Worm (Caenorhabditis elegans) whole organism, L1 larva: ENCODE results near the gene F10A3.12.

Source experiments
- C04F5.9 ChIP-seq: sonication (generic microtip); optimal IDR thresholded peaks from 2 replicates; lab custom pipeline; 2016; ENCODE audit warnings: missing genetic modification characterization, missing compliant biosample characterization
- C16A3.4 ChIP-seq: fragments of 150-350 bp; optimal IDR thresholded peaks from 2 replicates; lab custom pipeline; 2014; ENCODE audit warnings: missing biosample characterization, missing genetic modification characterization
- C34B4.2 ChIP-seq: sonication (generic microtip); optimal IDR thresholded peaks from 2 replicates; lab custom pipeline; 2017; ENCODE audit warnings: mild to moderate bottlenecking, missing genetic modification characterization, missing compliant biosample characterization
- alr-1 ChIP-seq: fragments of 200-800 bp; sonication (Bioruptor generic); optimal IDR thresholded peaks from 2 replicates; lab custom pipeline; 2018; ENCODE audit warnings: borderline replicate concordance, mild to moderate bottlenecking, missing genetic modification characterization, missing compliant biosample characterization
- aly-2 ChIP-seq: fragments of 150-350 bp; optimal IDR thresholded peaks from 2 replicates; lab custom pipeline; 2014; ENCODE audit warnings: missing biosample characterization, missing genetic modification characterization
- ama-1 ChIP-seq: fragments of 150-350 bp; optimal IDR thresholded peaks from 2 replicates; lab custom pipeline; 2014
- ceh-63 ChIP-seq: fragments of 200-800 bp; sonication (Bioruptor generic); optimal IDR thresholded peaks from 2 replicates; lab custom pipeline; 2018; ENCODE audit warnings: mild to moderate bottlenecking, missing genetic modification characterization, missing compliant biosample characterization
- ceh-8 ChIP-seq: fragments of 200-800 bp; sonication (Bioruptor generic); optimal IDR thresholded peaks from 2 replicates; lab custom pipeline; 2018; ENCODE audit warnings: mild to moderate bottlenecking, missing genetic modification characterization, moderate library complexity, missing compliant biosample characterization
- ceh-90 ChIP-seq: sonication (generic microtip); optimal IDR thresholded peaks from 2 replicates; lab custom pipeline; 2016; ENCODE audit warnings: missing genetic modification characterization, missing compliant biosample characterization
- dsc-1 ChIP-seq: sonication (generic microtip); optimal IDR thresholded peaks from 2 replicates; lab custom pipeline; 2016; ENCODE audit warnings: mild to moderate bottlenecking, missing genetic modification characterization, missing compliant biosample characterization
- efl-1 ChIP-seq, 4 experiments: fragments of 150-350 bp; optimal IDR thresholded peaks in 3 of 4; peaks in 1 of 4; 1 replicate in 1 of 4; 2 replicates in 3 of 4; lab custom pipeline; 2014; ENCODE audit warnings: missing biosample characterization in 2 of 4, missing genetic modification characterization in 2 of 4, missing genetic modification reagents in 2 of 4
- egl-27 ChIP-seq, 2 experiments: fragments of 150-350 bp in 1 of 2; sonication (generic microtip); optimal IDR thresholded peaks; 3 replicates each; lab custom pipeline; 2017 to 2018; ENCODE audit warnings: missing biosample characterization in 2 of 2, missing genetic modification characterization in 2 of 2, missing genetic modification reagents in 2 of 2
- elt-3 ChIP-seq, 6 experiments: fragments of 150-350 bp in 1 of 6; sonication (generic microtip); optimal IDR thresholded peaks; 2 replicates each; lab custom pipeline; 2017 to 2018; ENCODE audit warnings: missing biosample characterization in 6 of 6, missing genetic modification characterization in 6 of 6, inconsistent platforms in 1 of 6
- ets-5 ChIP-seq: fragments of 200-800 bp; sonication (Bioruptor generic); IDR thresholded peaks from 2 replicates; pipeline ENCODE4 v1.3.6; 2022; ENCODE audit warnings: missing genetic modification characterization, missing compliant biosample characterization
- fkh-4 ChIP-seq: sonication (generic microtip); optimal IDR thresholded peaks from 2 replicates; lab custom pipeline; 2016; ENCODE audit warnings: missing compliant biosample characterization, missing genetic modification characterization, borderline replicate concordance
- grh-1 ChIP-seq: fragments of 200-800 bp; sonication (Bioruptor generic); IDR thresholded peaks from 2 replicates; pipeline ENCODE4 v1.3.6; 2022; ENCODE audit warnings: missing genetic modification reagents, missing genetic modification characterization, missing compliant biosample characterization
- hlh-17 ChIP-seq: fragments of 200-800 bp; sonication (Bioruptor generic); optimal IDR thresholded peaks from 2 replicates; lab custom pipeline; 2018; ENCODE audit warnings: missing genetic modification characterization, mild to moderate bottlenecking, missing compliant biosample characterization, moderate library complexity, borderline replicate concordance
- hpl-2 ChIP-seq: fragments of 150-350 bp; optimal IDR thresholded peaks from 2 replicates; lab custom pipeline; 2014; ENCODE audit warnings: missing biosample characterization, missing genetic modification reagents, missing genetic modification characterization
- lin-13 ChIP-seq: fragments of 150-350 bp; optimal IDR thresholded peaks from 2 replicates; lab custom pipeline; 2014; ENCODE audit warnings: missing biosample characterization, missing genetic modification reagents, missing genetic modification characterization
- lir-3 ChIP-seq: sonication (generic microtip); optimal IDR thresholded peaks from 2 replicates; lab custom pipeline; 2016; ENCODE audit warnings: mild to moderate bottlenecking, missing genetic modification characterization, moderate library complexity, missing compliant biosample characterization; ENCODE audit not compliant: poor library complexity
- mdl-1 ChIP-seq, 2 experiments: fragments of 150-350 bp; optimal IDR thresholded peaks; 2 replicates each; lab custom pipeline; 2014 to 2017; ENCODE audit warnings: missing biosample characterization in 2 of 2, missing genetic modification characterization in 2 of 2, inconsistent platforms in 1 of 2
- mef-2 ChIP-seq: fragments of 150-350 bp; optimal IDR thresholded peaks from 2 replicates; lab custom pipeline; 2014; ENCODE audit warnings: missing biosample characterization, missing genetic modification characterization
- mep-1 ChIP-seq: fragments of 150-350 bp; optimal IDR thresholded peaks from 2 replicates; lab custom pipeline; 2014; ENCODE audit warnings: missing biosample characterization, missing genetic modification characterization
- nhr-11 ChIP-seq: fragments of 150-350 bp; optimal IDR thresholded peaks from 2 replicates; lab custom pipeline; 2014; ENCODE audit warnings: missing biosample characterization, missing genetic modification characterization
- nhr-19 ChIP-seq: fragments of 200-800 bp; sonication (Bioruptor generic); conservative IDR thresholded peaks from 2 replicates; pipeline ENCODE4 v1.3.6; 2022; ENCODE audit warnings: missing genetic modification characterization, missing compliant biosample characterization
- nhr-20 ChIP-seq: sonication (generic microtip); optimal IDR thresholded peaks from 2 replicates; lab custom pipeline; 2016; ENCODE audit warnings: mild to moderate bottlenecking, missing genetic modification characterization, missing compliant biosample characterization
- nhr-47 ChIP-seq: sonication (generic microtip); optimal IDR thresholded peaks from 2 replicates; lab custom pipeline; 2016; ENCODE audit warnings: mild to moderate bottlenecking, missing genetic modification characterization, moderate library complexity, missing compliant biosample characterization
- nhr-76 ChIP-seq: sonication (generic microtip); optimal IDR thresholded peaks from 2 replicates; lab custom pipeline; 2017; ENCODE audit warnings: missing biosample characterization, missing genetic modification characterization
- nhr-84 ChIP-seq: sonication (generic microtip); optimal IDR thresholded peaks from 2 replicates; lab custom pipeline; 2017; ENCODE audit warnings: missing biosample characterization, missing genetic modification characterization
- pag-3 ChIP-seq: sonication (generic microtip); optimal IDR thresholded peaks from 2 replicates; lab custom pipeline; 2017; ENCODE audit warnings: missing genetic modification characterization, mild to moderate bottlenecking, missing compliant biosample characterization, antibody characterized with exemption, borderline replicate concordance; ENCODE audit not compliant: insufficient read depth
- pax-3 ChIP-seq: fragments of 200-800 bp; sonication (Bioruptor generic); optimal IDR thresholded peaks from 2 replicates; lab custom pipeline; 2018; ENCODE audit warnings: mild to moderate bottlenecking, missing genetic modification characterization, moderate library complexity, missing compliant biosample characterization
- rnt-1 ChIP-seq: sonication (generic microtip); optimal IDR thresholded peaks from 2 replicates; lab custom pipeline; 2016; ENCODE audit warnings: mild to moderate bottlenecking, missing genetic modification characterization, moderate library complexity, missing compliant biosample characterization
- sox-4 ChIP-seq: sonication (generic microtip); optimal IDR thresholded peaks from 2 replicates; lab custom pipeline; 2016; ENCODE audit warnings: missing genetic modification characterization, missing compliant biosample characterization
- sup-37 ChIP-seq: fragments of 200-800 bp; sonication (Bioruptor generic); optimal IDR thresholded peaks from 2 replicates; lab custom pipeline; 2018; ENCODE audit warnings: mild to moderate bottlenecking, missing genetic modification characterization, missing compliant biosample characterization
- swsn-7 ChIP-seq: sonication (generic microtip); optimal IDR thresholded peaks from 2 replicates; lab custom pipeline; 2016; ENCODE audit warnings: missing genetic modification characterization, missing compliant biosample characterization
- unc-30 ChIP-seq: sonication (generic microtip); optimal IDR thresholded peaks from 2 replicates; lab custom pipeline; 2017; ENCODE audit warnings: missing biosample characterization, missing genetic modification characterization
- unc-62 ChIP-seq: fragments of 150-350 bp; optimal IDR thresholded peaks from 2 replicates; lab custom pipeline; 2014; ENCODE audit warnings: missing biosample characterization, missing genetic modification reagents, missing genetic modification characterization
- unc-86 ChIP-seq: sonication (generic microtip); optimal IDR thresholded peaks from 2 replicates; lab custom pipeline; 2016; ENCODE audit warnings: missing genetic modification characterization, missing compliant biosample characterization
- unc-98 ChIP-seq: fragments of 200-800 bp; sonication (Bioruptor generic); IDR thresholded peaks from 2 replicates; pipeline ENCODE4 v1.3.6; 2022; ENCODE audit warnings: missing genetic modification characterization, missing compliant biosample characterization
- zag-1 ChIP-seq: fragments of 150-350 bp; optimal IDR thresholded peaks from 2 replicates; lab custom pipeline; 2014; ENCODE audit warnings: missing biosample characterization, missing genetic modification characterization
- zip-4 ChIP-seq: fragments of 200-800 bp; sonication (Bioruptor generic); optimal IDR thresholded peaks from 2 replicates; lab custom pipeline; 2018; ENCODE audit warnings: mild to moderate bottlenecking, missing genetic modification characterization, moderate library complexity, missing compliant biosample characterization
- ztf-11 ChIP-seq, 2 experiments: sonication (generic microtip); optimal IDR thresholded peaks; 2 replicates each; lab custom pipeline; 2016 to 2017; ENCODE audit warnings: missing genetic modification characterization in 2 of 2, missing biosample characterization in 1 of 2, missing compliant biosample characterization in 1 of 2
- ztf-4 ChIP-seq: fragments of 150-350 bp; optimal IDR thresholded peaks from 2 replicates; lab custom pipeline; 2014; ENCODE audit warnings: missing biosample characterization, missing genetic modification characterization

F10A3.12 gene

ce11 chrV:16175757-16176156 is 11.9 kb downstream of the F10A3.12 start, which contains the start of gene cyp-33D1:
cyp-33D1 (minus strand) TSS chrV:16175857.
- TF ChIP-seq nhr-19 (no peak), pax-3 (tag; lab: Kevin White, UChicago) (no peak), pag-3 (no peak), C34B4.2 (tag; lab: Kevin White, UChicago) (no peak), lir-3 (tag; lab: Kevin White, UChicago) (no peak), mdl-1 (tag; optimal IDR thresholded peaks at IDR 0.05; lab: Kevin White, UChicago) (no peak)

DNA sequence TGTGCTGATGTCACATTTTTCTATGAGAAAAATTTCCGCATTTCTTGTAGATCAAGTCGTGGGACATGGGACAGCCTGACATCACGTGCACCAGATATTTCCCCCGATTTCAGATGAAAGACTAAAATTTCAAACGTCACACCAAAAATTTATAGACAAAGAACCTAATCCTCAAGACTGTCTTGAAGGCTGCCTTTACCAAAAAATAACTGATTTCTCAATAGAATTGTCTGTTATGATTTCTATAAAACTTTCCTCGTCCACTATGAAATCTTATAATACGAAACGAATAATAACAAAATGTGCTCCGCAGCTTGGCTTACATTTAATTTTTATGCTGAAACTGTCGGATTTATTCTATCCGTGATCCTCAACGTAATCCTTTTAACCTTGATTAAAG is 16.5 kb downstream of the F10A3.12 start, which contains the start of gene str-106:
Gene str-106 (plus strand): TSS at position 301 of the 400 bp plus-strand sequence.
- TF ChIP-seq nhr-20 (no peak), efl-1 (optimal IDR thresholded peaks at IDR 0.05; lab: Kevin White, UChicago) (no peak), efl-1 (GFP tag; optimal IDR thresholded peaks at IDR 0.05 in 1 of 2; lab: Kevin White, UChicago) (no peak), hlh-17 (GFP tag; lab: Kevin White, UChicago) (no peak), elt-3 (tag; optimal IDR thresholded peaks at IDR 0.05; lab: Kevin White, UChicago) (no peak), ceh-8 (no peak), zag-1 (no peak), ceh-90 (no peak), alr-1 (tag; lab: Kevin White, UChicago) (no peak)

- TF ChIP-seq ets-5 (GFP tag; lab: Robert Waterston, UW) = no peak
- TF ChIP-seq sox-4 (tag; lab: Kevin White, UChicago) = no peak
- TF ChIP-seq hpl-2 = no peak
- TF ChIP-seq lin-13 (GFP tag; lab: Kevin White, UChicago) = no peak
- TF ChIP-seq nhr-47 (tag; lab: Kevin White, UChicago) = no peak
- no peak for TF ChIP-seq nhr-11 (tag; lab: Kevin White, UChicago)
- TF ChIP-seq ztf-11 (tag; optimal IDR thresholded peaks at IDR 0.05; lab: Kevin White, UChicago) = no peak
- TF ChIP-seq unc-30 (tag; lab: Kevin White, UChicago) = no peak
- no peak for TF ChIP-seq unc-62 (GFP tag; lab: Kevin White, UChicago)
- no peak for TF ChIP-seq unc-98 (GFP tag; lab: Robert Waterston, UW)
- TF ChIP-seq ztf-4 = no peak
- TF ChIP-seq egl-27 (tag; optimal IDR thresholded peaks at IDR 0.05; lab: Kevin White, UChicago) = no peak
- TF ChIP-seq unc-86 (tag; lab: Kevin White, UChicago) = no peak
- TF ChIP-seq dsc-1 = no peak
- TF ChIP-seq nhr-84 (tag; lab: Kevin White, UChicago) = no peak
- no peak for TF ChIP-seq fkh-4 (tag; lab: Kevin White, UChicago)
These were observed 18.3 kb downstream of the F10A3.12 start, which contains the start of gene srz-13 for ce11 chrV:16182110-16182509. srz-13 (plus strand) TSS chrV:16182410.

ce11 chrV:16182918-16183317 is 19.1 kb downstream of the F10A3.12 start, which contains the start of gene srh-277:
srh-277 (plus strand) TSS chrV:16183218.
- no peak for TF ChIP-seq ceh-63
- TF ChIP-seq grh-1 (GFP tag; lab: Robert Waterston, UW) = no peak

DNA sequence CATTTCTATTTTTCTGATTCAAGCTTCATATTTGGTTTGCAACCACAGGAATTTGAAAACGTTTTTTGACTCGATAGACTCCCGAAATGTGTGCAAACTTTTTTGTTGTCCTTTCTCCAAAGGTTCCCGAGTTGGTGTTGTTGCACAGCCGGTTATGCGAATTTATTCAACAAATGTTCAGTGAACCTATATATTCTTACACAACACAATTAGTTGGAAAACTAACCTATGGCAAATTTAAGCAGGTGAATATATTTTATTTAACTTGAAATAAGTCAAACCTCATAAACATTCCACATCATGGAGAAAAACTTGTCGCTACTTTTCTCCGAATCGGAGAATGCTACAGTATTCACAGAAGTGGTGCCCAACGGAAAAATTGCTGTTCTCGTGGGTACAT is 19.5 kb downstream of the F10A3.12 start, which contains the start of gene srz-14:
Gene srz-14 (plus strand): TSS at position 301 of the 400 bp plus-strand sequence.
- TF ChIP-seq C04F5.9 (tag; lab: Kevin White, UChicago) (no peak), aly-2 (tag; lab: Kevin White, UChicago) (no peak), ets-5 (GFP tag; lab: Robert Waterston, UW) (no peak), nhr-76 (tag; lab: Kevin White, UChicago) (no peak), rnt-1 (tag; lab: Kevin White, UChicago) (no peak), dsc-1 (no peak), zip-4 (no peak), mep-1 (tag; lab: Kevin White, UChicago) (no peak), sup-37 (GFP tag; lab: Kevin White, UChicago) (no peak), lir-3 (tag; lab: Kevin White, UChicago) (no peak), swsn-7 (tag; lab: Kevin White, UChicago) (no peak), zag-1 (no peak), C16A3.4 (no peak), unc-62 (GFP tag; lab: Kevin White, UChicago) (no peak), mef-2 (no peak), unc-86 (tag; lab: Kevin White, UChicago) (no peak), ceh-8 (no peak), mdl-1 (tag; optimal IDR thresholded peaks at IDR 0.05; lab: Kevin White, UChicago) (no peak), ama-1 (lab: Kevin White, UChicago) (no peak)
